Fruit fly (Drosophila melanogaster) whole organism, wandering third instar larva: ENCODE measurements around the gene CG5861.

Source experiments
- Abd-B ChIP-seq: fragments of >200 bp; optimal IDR thresholded peaks from 2 replicates; lab custom pipeline; 2017; ENCODE audit warnings: missing biosample characterization, missing genetic modification characterization
- CG32264 ChIP-seq: fragments of 200-800 bp; sonication (Bioruptor generic); optimal IDR thresholded peaks from 2 replicates; lab custom pipeline; 2016; ENCODE audit warnings: missing biosample characterization, missing genetic modification characterization
- CG9705 ChIP-seq: fragments of 200-800 bp; sonication (Bioruptor generic); optimal IDR thresholded peaks from 2 replicates; lab custom pipeline; 2018; ENCODE audit warnings: missing biosample characterization, mild to moderate bottlenecking, missing genetic modification characterization
- CrebA ChIP-seq: fragments of 200-800 bp; sonication (Bioruptor generic); optimal IDR thresholded peaks from 2 replicates; lab custom pipeline; 2016; ENCODE audit warnings: missing biosample characterization, mild to moderate bottlenecking, missing genetic modification characterization, borderline replicate concordance
- Dfd ChIP-seq: fragments of >200 bp; optimal IDR thresholded peaks from 2 replicates; lab custom pipeline; 2017; ENCODE audit warnings: missing biosample characterization, missing genetic modification characterization
- Dif ChIP-seq: fragments of 200-275, 200-300 bp; sonication (Bioruptor generic); optimal IDR thresholded peaks from 2 replicates; lab custom pipeline; 2018; ENCODE audit warnings: missing biosample characterization, missing genetic modification characterization; ENCODE audit not compliant: partially characterized antibody
- GATAd ChIP-seq: sonication (Bioruptor generic); optimal IDR thresholded peaks from 2 replicates; lab custom pipeline; 2016; ENCODE audit warnings: missing biosample characterization, missing genetic modification characterization
- HLH106 ChIP-seq: fragments of 200-800 bp; optimal IDR thresholded peaks from 3 replicates; lab custom pipeline; 2019; ENCODE audit warnings: missing biosample characterization, mild to moderate bottlenecking, missing genetic modification characterization, moderate library complexity
- Hnf4 ChIP-seq: fragments of 200-800 bp; sonication (Bioruptor generic); optimal IDR thresholded peaks from 2 replicates; lab custom pipeline; 2016; ENCODE audit warnings: missing biosample characterization, mild to moderate bottlenecking, missing genetic modification characterization
- Hr78 ChIP-seq: fragments of >200 bp; optimal IDR thresholded peaks from 2 replicates; lab custom pipeline; 2017; ENCODE audit warnings: missing biosample characterization, missing genetic modification characterization
- Hr83 ChIP-seq: fragments of 200-300 bp; sonication (Bioruptor generic); optimal IDR thresholded peaks from 2 replicates; lab custom pipeline; 2016; ENCODE audit warnings: missing biosample characterization, mild to moderate bottlenecking, missing genetic modification characterization, moderate library complexity; ENCODE audit not compliant: poor library complexity, severe bottlenecking
- Jra ChIP-seq: sonication (Bioruptor generic); optimal IDR thresholded peaks from 2 replicates; lab custom pipeline; 2016; ENCODE audit warnings: missing biosample characterization, missing genetic modification characterization
- Mio ChIP-seq: sonication (Bioruptor generic); optimal IDR thresholded peaks from 2 replicates; lab custom pipeline; 2016; ENCODE audit warnings: missing biosample characterization, missing genetic modification characterization
- Myc ChIP-seq: fragments of >200 bp; optimal IDR thresholded peaks from 2 replicates; lab custom pipeline; 2017
- N ChIP-seq: fragments of >200 bp; optimal IDR thresholded peaks from 2 replicates; lab custom pipeline; 2018; ENCODE audit warnings: missing biosample characterization, missing external identifiers, missing genetic modification characterization
- OdsH ChIP-seq: fragments of 200-800 bp; sonication (Bioruptor generic); optimal IDR thresholded peaks from 2 replicates; lab custom pipeline; 2016; ENCODE audit warnings: missing biosample characterization, mild to moderate bottlenecking, missing genetic modification characterization
- Rel ChIP-seq, 2 experiments: fragments of 200-800 bp; sonication (Bioruptor generic) in 1 of 2; optimal IDR thresholded peaks; 2 replicates in 1 of 2; 3 replicates in 1 of 2; lab custom pipeline; 2016 to 2019; ENCODE audit warnings: mild to moderate bottlenecking in 2 of 2, missing biosample characterization in 2 of 2, missing genetic modification characterization in 2 of 2, moderate library complexity in 1 of 2
- Sp1 ChIP-seq: fragments of 200-800 bp; sonication (Bioruptor generic); optimal IDR thresholded peaks from 3 replicates; lab custom pipeline; 2019; ENCODE audit warnings: missing biosample characterization, mild to moderate bottlenecking, missing genetic modification characterization, moderate library complexity
- Vsx2 ChIP-seq: fragments of 200-300, 225-300 bp; sonication (Bioruptor generic); optimal IDR thresholded peaks from 2 replicates; lab custom pipeline; 2018; ENCODE audit warnings: missing biosample characterization, missing genetic modification characterization; ENCODE audit not compliant: partially characterized antibody
- br ChIP-seq: fragments of 200-800 bp; sonication (Bioruptor generic); optimal IDR thresholded peaks from 2 replicates; lab custom pipeline; 2016; ENCODE audit warnings: missing biosample characterization, missing genetic modification characterization
- brk ChIP-seq: fragments of 200-800 bp; sonication (Bioruptor generic); optimal IDR thresholded peaks from 2 replicates; lab custom pipeline; 2016; ENCODE audit warnings: missing biosample characterization, mild to moderate bottlenecking, missing genetic modification characterization
- dl ChIP-seq, 2 experiments: fragments of 175-275, 200-275 bp in 1 of 2; fragments of 200-275 bp in 1 of 2; sonication (Bioruptor generic); optimal IDR thresholded peaks; lab custom pipeline; 2018; ENCODE audit warnings: mild to moderate bottlenecking in 2 of 2, missing biosample characterization in 2 of 2, missing genetic modification characterization in 2 of 2, moderate library complexity in 2 of 2; ENCODE audit not compliant: partially characterized antibody in 2 of 2, insufficient read depth in 1 of 2
- dmrt93B ChIP-seq: fragments of 200-800 bp; sonication (Bioruptor generic); optimal IDR thresholded peaks from 2 replicates; lab custom pipeline; 2018; ENCODE audit warnings: missing biosample characterization, mild to moderate bottlenecking, missing genetic modification characterization
- dsf ChIP-seq: sonication (Bioruptor generic); optimal IDR thresholded peaks from 2 replicates; lab custom pipeline; 2016; ENCODE audit warnings: missing biosample characterization, missing genetic modification characterization, borderline replicate concordance
- ey ChIP-seq: fragments of 200-800 bp; sonication (Bioruptor generic); optimal IDR thresholded peaks from 2 replicates; lab custom pipeline; 2016; ENCODE audit warnings: missing biosample characterization, missing genetic modification characterization
- foxo ChIP-seq, 2 experiments: fragments of 200-800 bp; sonication (Bioruptor generic); optimal IDR thresholded peaks; 2 replicates in 1 of 2; 3 replicates in 1 of 2; lab custom pipeline; 2016 to 2017; ENCODE audit warnings: missing biosample characterization in 2 of 2, missing genetic modification characterization in 2 of 2
- fru ChIP-seq: fragments of 200-800 bp; sonication (Bioruptor generic); optimal IDR thresholded peaks from 3 replicates; lab custom pipeline; 2016; ENCODE audit warnings: missing biosample characterization, mild to moderate bottlenecking, missing genetic modification characterization
- h ChIP-seq: fragments of 200-800 bp; sonication (Bioruptor generic); optimal IDR thresholded peaks from 3 replicates; lab custom pipeline; 2016; ENCODE audit warnings: missing biosample characterization, mild to moderate bottlenecking, missing genetic modification characterization
- jim ChIP-seq: fragments of 175-275, 200-325 bp; sonication (Bioruptor generic); optimal IDR thresholded peaks from 2 replicates; lab custom pipeline; 2016; ENCODE audit warnings: missing biosample characterization, mild to moderate bottlenecking, missing genetic modification characterization
- lola ChIP-seq: fragments of >200 bp; optimal IDR thresholded peaks from 2 replicates; lab custom pipeline; 2017; ENCODE audit warnings: missing biosample characterization, missing genetic modification characterization
- pan ChIP-seq: fragments of >200 bp; optimal IDR thresholded peaks from 2 replicates; lab custom pipeline; 2017
- psq ChIP-seq: fragments of 200-800 bp; sonication (Bioruptor generic); optimal IDR thresholded peaks from 3 replicates; lab custom pipeline; 2017; ENCODE audit warnings: missing biosample characterization, mild to moderate bottlenecking, missing genetic modification characterization, moderate library complexity
- rgr ChIP-seq: fragments of 200-800 bp; sonication (Bioruptor generic); optimal IDR thresholded peaks from 3 replicates; lab custom pipeline; 2016; ENCODE audit warnings: missing biosample characterization, mild to moderate bottlenecking, missing genetic modification characterization
- sage ChIP-seq: fragments of 200-800 bp; sonication (Bioruptor generic); optimal IDR thresholded peaks from 2 replicates; lab custom pipeline; 2016; ENCODE audit warnings: missing biosample characterization, mild to moderate bottlenecking, missing genetic modification characterization
- sv ChIP-seq: fragments of 200-800 bp; sonication (Bioruptor generic); optimal IDR thresholded peaks from 3 replicates; lab custom pipeline; 2016; ENCODE audit warnings: missing biosample characterization, missing genetic modification characterization
- tai ChIP-seq: sonication (Bioruptor generic); optimal IDR thresholded peaks from 2 replicates; lab custom pipeline; 2016; ENCODE audit warnings: missing biosample characterization, missing genetic modification characterization
- usp ChIP-seq: fragments of >200 bp; optimal IDR thresholded peaks from 2 replicates; lab custom pipeline; 2017; ENCODE audit warnings: missing biosample characterization, missing genetic modification characterization
- woc ChIP-seq: sonication (Bioruptor generic); optimal IDR thresholded peaks from 2 replicates; lab custom pipeline; 2016; ENCODE audit warnings: missing biosample characterization, mild to moderate bottlenecking, missing genetic modification characterization

The CG5861 gene

DNA sequence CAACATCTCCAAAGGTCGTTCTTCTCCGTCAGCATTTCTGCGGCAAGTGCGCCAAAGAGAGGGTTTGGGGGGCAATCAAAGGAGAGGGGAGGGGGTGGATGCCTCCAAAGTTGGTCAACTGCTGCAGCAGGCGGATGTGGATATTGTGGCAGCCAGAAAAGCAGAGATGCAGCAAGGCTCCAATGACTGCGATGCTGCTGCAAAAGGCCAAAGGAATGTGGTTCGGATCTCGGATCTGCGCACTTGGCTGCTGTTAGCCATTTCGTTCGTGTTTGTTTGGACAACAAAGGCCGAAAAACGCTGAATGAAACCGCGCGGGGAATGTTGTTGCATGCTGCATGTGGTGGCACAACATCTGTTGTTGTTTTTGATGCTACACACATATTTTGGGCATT is 25.0 kb downstream of the CG5861 start:
- no peak for TF ChIP-seq sage
- TF ChIP-seq psq, result peak; percentile 4
- TF ChIP-seq CG9705 (GFP tag; lab: Kevin White, UChicago), result peak; percentile 10
- peak; percentile 23 for TF ChIP-seq HLH106 (tag; lab: Kevin White, UChicago)
- TF ChIP-seq Hr83 (GFP tag; lab: Kevin White, UChicago), result peak; percentile 74
- no peak for TF ChIP-seq brk
- peak; percentile 26 for TF ChIP-seq rgr

DNA sequence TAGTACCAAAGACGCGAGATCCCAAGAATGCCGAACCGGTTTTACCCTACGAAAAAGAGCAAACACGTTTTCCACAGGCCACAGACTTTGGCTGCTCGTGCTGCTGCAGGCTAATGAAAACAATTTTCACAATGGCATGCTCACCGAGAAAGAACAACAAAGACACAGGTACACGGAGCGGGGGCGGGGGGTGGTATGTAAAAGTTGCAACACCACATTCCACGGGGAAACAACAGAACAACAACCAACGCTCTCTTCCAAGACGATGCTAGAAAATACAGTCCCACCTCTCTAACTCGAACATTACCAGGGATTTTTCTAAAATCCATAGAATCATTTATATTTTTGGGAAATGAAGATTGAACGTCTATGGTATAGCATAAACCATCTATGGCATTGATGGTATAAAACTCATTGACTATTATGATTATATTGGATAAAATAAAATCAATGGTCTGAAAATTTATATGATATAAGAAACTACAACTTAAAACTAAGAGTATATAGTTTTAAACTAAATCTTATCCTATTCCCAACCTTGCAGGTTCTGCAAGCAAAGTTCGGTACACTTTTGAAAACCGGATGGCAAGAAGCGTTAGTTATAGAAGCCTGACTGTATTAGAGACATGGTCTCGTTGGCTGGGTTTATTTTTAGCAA is 25.6 kb downstream of the CG5861 start:
- TF ChIP-seq Jra (GFP tag; lab: Kevin White, UChicago) (no peak), woc (GFP tag; lab: Kevin White, UChicago) (peak; percentile 55), CrebA (GFP tag; lab: Kevin White, UChicago) (no peak), sage (no peak), rgr (no peak), HLH106 (tag; lab: Kevin White, UChicago) (peak; percentile 22), Rel (GFP tag; optimal IDR thresholded peaks at IDR 0.05; lab: Kevin White, UChicago) (no peak), Rel (tag; optimal IDR thresholded peaks at IDR 0.05; lab: Kevin White, UChicago) (no peak), lola (GFP tag; lab: Kevin White, UChicago) (no peak), dl (GFP tag; optimal IDR thresholded peaks at IDR 0.05; lab: Kevin White, UChicago; ENCODE audit: insufficient read depth in 1 of 2, partially characterized antibody in 2 of 2) (no peak), ey (peak; percentile 24), pan (lab: Kevin White, UChicago) (no peak), OdsH (GFP tag; lab: Kevin White, UChicago) (peak; percentile 17), Sp1 (GFP tag; lab: Kevin White, UChicago) (peak; percentile 25), dsf (GFP tag; lab: Kevin White, UChicago) (no peak), foxo (GFP tag; optimal IDR thresholded peaks at IDR 0.05; lab: Kevin White, UChicago) (peak in 1 of 2 experiments; percentile 50), tai (GFP tag; lab: Kevin White, UChicago) (no peak), brk (no peak), h (GFP tag; lab: Kevin White, UChicago) (peak; percentile 28), Hnf4 (GFP tag; lab: Kevin White, UChicago) (no peak), CG9705 (GFP tag; lab: Kevin White, UChicago) (no peak), Hr83 (GFP tag; lab: Kevin White, UChicago) (no peak), psq (peak; percentile 16), fru (GFP tag; lab: Kevin White, UChicago) (peak; percentile 45), Vsx2 (no peak), Myc (lab: Kevin White, UChicago) (no peak)
- TF ChIP-seq, all 38 proteins: peak for 9

DNA sequence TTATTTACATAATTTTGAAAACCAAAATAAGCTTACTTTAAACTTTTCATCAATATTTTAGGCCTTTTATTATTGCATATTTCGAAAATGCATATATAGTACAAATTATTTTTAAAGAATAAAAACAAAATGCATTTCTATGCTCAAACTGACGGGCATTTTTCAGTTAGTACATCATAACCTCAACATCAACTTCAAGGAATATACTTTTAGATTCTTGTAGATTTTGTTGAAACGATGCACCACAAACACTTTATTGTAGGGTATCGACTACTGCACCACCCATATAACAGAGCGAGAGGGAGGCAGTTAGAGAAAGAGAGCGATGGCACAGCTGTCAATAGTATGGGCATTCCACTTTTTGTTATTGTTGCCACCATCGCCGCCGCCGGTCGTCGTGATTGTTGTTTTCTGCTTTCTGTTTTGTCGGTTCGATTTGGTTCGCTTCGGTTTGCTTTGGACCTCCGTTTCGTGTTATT is 27.3 kb downstream of the CG5861 start:
- TF ChIP-seq foxo (GFP tag; optimal IDR thresholded peaks at IDR 0.05; lab: Kevin White, UChicago), result peak in 1 of 2 experiments; percentile 68
- no peak for TF ChIP-seq Myc (lab: Kevin White, UChicago)
- TF ChIP-seq br, result peak; percentile 49
- TF ChIP-seq Sp1 (GFP tag; lab: Kevin White, UChicago), result peak; percentile 46
- no peak for TF ChIP-seq N
- TF ChIP-seq Hr83 (GFP tag; lab: Kevin White, UChicago), result no peak
- peak; percentile 73 for TF ChIP-seq rgr
- no peak for TF ChIP-seq usp
- no peak for TF ChIP-seq jim (GFP tag; lab: Kevin White, UChicago)
- peak; percentile 88 for TF ChIP-seq sv (GFP tag; lab: Kevin White, UChicago)
- TF ChIP-seq Dfd (GFP tag; lab: Kevin White, UChicago), result no peak
- TF ChIP-seq sage, result no peak
- TF ChIP-seq Hnf4 (GFP tag; lab: Kevin White, UChicago), result peak; percentile 32
- no peak for TF ChIP-seq Abd-B (GFP tag; lab: Kevin White, UChicago)
- TF ChIP-seq ey, result peak; percentile 73
- no peak for TF ChIP-seq Vsx2
- no peak for TF ChIP-seq CrebA (GFP tag; lab: Kevin White, UChicago)
- no peak for TF ChIP-seq CG9705 (GFP tag; lab: Kevin White, UChicago)
- peak; percentile 53 for TF ChIP-seq HLH106 (tag; lab: Kevin White, UChicago)
- no peak for TF ChIP-seq Mio (GFP tag; lab: Kevin White, UChicago)
- TF ChIP-seq tai (GFP tag; lab: Kevin White, UChicago), result no peak
- TF ChIP-seq Hr78, result no peak
- TF ChIP-seq CG32264 (GFP tag; lab: Kevin White, UChicago), result no peak
- peak; percentile 78 for TF ChIP-seq h (GFP tag; lab: Kevin White, UChicago)
- TF ChIP-seq dmrt93B (GFP tag; lab: Kevin White, UChicago), result peak; percentile 20
- peak; percentile 62 for TF ChIP-seq woc (GFP tag; lab: Kevin White, UChicago)
- TF ChIP-seq psq, result peak; percentile 56
- no peak for TF ChIP-seq Dif (GFP tag; lab: Kevin White, UChicago)
- TF ChIP-seq Rel (GFP tag; optimal IDR thresholded peaks at IDR 0.05; lab: Kevin White, UChicago), result no peak
- TF ChIP-seq Rel (tag; optimal IDR thresholded peaks at IDR 0.05; lab: Kevin White, UChicago), result no peak
- peak; percentile 79 for TF ChIP-seq fru (GFP tag; lab: Kevin White, UChicago)
- no peak for TF ChIP-seq GATAd
- TF ChIP-seq lola (GFP tag; lab: Kevin White, UChicago), result no peak
- no peak for TF ChIP-seq brk
- TF ChIP-seq dsf (GFP tag; lab: Kevin White, UChicago), result no peak
- TF ChIP-seq OdsH (GFP tag; lab: Kevin White, UChicago), result peak; percentile 72
- no peak for TF ChIP-seq pan (lab: Kevin White, UChicago)
- TF ChIP-seq dl (GFP tag; optimal IDR thresholded peaks at IDR 0.05; lab: Kevin White, UChicago; ENCODE audit: insufficient read depth in 1 of 2, partially characterized antibody in 2 of 2), result no peak
- no peak for TF ChIP-seq Jra (GFP tag; lab: Kevin White, UChicago)
